Worm (Caenorhabditis elegans) whole organism, L2 larva: Measurements from ENCODE around the gene F38B6.4.

Source experiments
- C34F6.9 ChIP-seq: fragments of 150-350 bp; optimal IDR thresholded peaks from 2 replicates; lab custom pipeline; 2014; ENCODE audit warnings: missing biosample characterization, missing genetic modification characterization
- F13H6.1 ChIP-seq: sonication (generic microtip); optimal IDR thresholded peaks from 2 replicates; lab custom pipeline; 2016; ENCODE audit warnings: missing genetic modification characterization, missing compliant biosample characterization
- R02D3.7 ChIP-seq: fragments of 150-350 bp; optimal IDR thresholded peaks from 2 replicates; lab custom pipeline; 2014; ENCODE audit warnings: missing biosample characterization, missing genetic modification characterization
- Y55F3AM.14 ChIP-seq: fragments of 200-800 bp; sonication (Bioruptor generic); optimal IDR thresholded peaks from 2 replicates; lab custom pipeline; 2018; ENCODE audit warnings: mild to moderate bottlenecking, missing genetic modification characterization, missing compliant biosample characterization
- ZK546.5 ChIP-seq: sonication (generic microtip); optimal IDR thresholded peaks from 2 replicates; lab custom pipeline; 2017; ENCODE audit warnings: missing biosample characterization, missing genetic modification characterization
- alr-1 ChIP-seq: fragments of 150-350 bp; optimal IDR thresholded peaks from 2 replicates; lab custom pipeline; 2014; ENCODE audit warnings: missing biosample characterization, missing genetic modification characterization
- ama-1 ChIP-seq: fragments of 150-350 bp; optimal IDR thresholded peaks from 2 replicates; lab custom pipeline; 2018; ENCODE audit warnings: inconsistent platforms
- ceh-16 ChIP-seq: fragments of 150-350 bp; optimal IDR thresholded peaks from 2 replicates; lab custom pipeline; 2014; ENCODE audit warnings: missing biosample characterization, missing genetic modification characterization
- crh-2 ChIP-seq: sonication (generic microtip); optimal IDR thresholded peaks from 2 replicates; lab custom pipeline; 2017; ENCODE audit warnings: missing biosample characterization, missing genetic modification characterization
- dmd-4 ChIP-seq: sonication (generic microtip); optimal IDR thresholded peaks from 2 replicates; lab custom pipeline; 2017; ENCODE audit warnings: missing biosample characterization, missing genetic modification characterization
- egl-27 ChIP-seq: sonication (generic microtip); optimal IDR thresholded peaks from 3 replicates; lab custom pipeline; 2017; ENCODE audit warnings: missing biosample characterization, missing genetic modification reagents, missing genetic modification characterization
- elt-1 ChIP-seq: fragments of 150-350 bp; optimal IDR thresholded peaks from 2 replicates; lab custom pipeline; 2014; ENCODE audit warnings: missing biosample characterization, missing genetic modification characterization
- fos-1 ChIP-seq: fragments of 150-350 bp; optimal IDR thresholded peaks from 2 replicates; lab custom pipeline; 2014; ENCODE audit warnings: missing biosample characterization, missing genetic modification characterization
- gmeb-1 ChIP-seq: fragments of 150-350 bp; optimal IDR thresholded peaks from 2 replicates; lab custom pipeline; 2014; ENCODE audit warnings: missing biosample characterization, missing genetic modification characterization
- lin-11 ChIP-seq: fragments of 150-350 bp; sonication (generic microtip); optimal IDR thresholded peaks from 2 replicates; lab custom pipeline; 2014; ENCODE audit warnings: missing biosample characterization, missing genetic modification characterization, inconsistent platforms, mixed read lengths
- lin-13 ChIP-seq: fragments of 150-350 bp; optimal IDR thresholded peaks from 2 replicates; lab custom pipeline; 2014; ENCODE audit warnings: missing biosample characterization, missing genetic modification reagents, missing genetic modification characterization
- lin-39 ChIP-seq: fragments of 150-350 bp; optimal IDR thresholded peaks from 2 replicates; lab custom pipeline; 2014; ENCODE audit warnings: missing biosample characterization, missing genetic modification reagents, missing genetic modification characterization
- lsy-2 ChIP-seq, 2 experiments: fragments of 150-350 bp in 1 of 2; sonication (generic microtip) in 1 of 2; optimal IDR thresholded peaks; 2 replicates each; lab custom pipeline; 2014 to 2017; ENCODE audit warnings: missing biosample characterization in 2 of 2, missing genetic modification characterization in 2 of 2
- mab-5 ChIP-seq: fragments of 150-350 bp; optimal IDR thresholded peaks from 2 replicates; lab custom pipeline; 2014; ENCODE audit warnings: missing biosample characterization, missing genetic modification characterization
- mdl-1 ChIP-seq, 2 experiments: fragments of 150-350 bp in 1 of 2; sonication (generic microtip) in 1 of 2; optimal IDR thresholded peaks; 2 replicates each; lab custom pipeline; 2017; ENCODE audit warnings: missing biosample characterization in 2 of 2, missing genetic modification characterization in 2 of 2
- nhr-21 ChIP-seq: fragments of 150-350 bp; optimal IDR thresholded peaks from 2 replicates; lab custom pipeline; 2014; ENCODE audit warnings: missing biosample characterization, missing genetic modification characterization
- nhr-23 ChIP-seq: fragments of 150-350 bp; optimal IDR thresholded peaks from 2 replicates; lab custom pipeline; 2014; ENCODE audit warnings: missing biosample characterization, missing genetic modification reagents, missing genetic modification characterization
- nhr-237 ChIP-seq: fragments of 150-350 bp; optimal IDR thresholded peaks from 2 replicates; lab custom pipeline; 2014; ENCODE audit warnings: missing biosample characterization, missing genetic modification characterization
- peb-1 ChIP-seq: fragments of 150-350 bp; optimal IDR thresholded peaks from 2 replicates; lab custom pipeline; 2014; ENCODE audit warnings: missing biosample characterization, missing genetic modification characterization
- sem-4 ChIP-seq: fragments of 150-350 bp; optimal IDR thresholded peaks from 2 replicates; lab custom pipeline; 2014; ENCODE audit warnings: missing biosample characterization, missing genetic modification reagents, missing genetic modification characterization
- sma-9 ChIP-seq, 2 experiments: fragments of 150-350 bp in 1 of 2; sonication (generic microtip) in 1 of 2; optimal IDR thresholded peaks; 2 replicates each; lab custom pipeline; 2014 to 2016; ENCODE audit warnings: missing genetic modification characterization in 2 of 2, mild to moderate bottlenecking in 1 of 2, missing biosample characterization in 1 of 2, missing compliant biosample characterization in 1 of 2, missing genetic modification reagents in 1 of 2, moderate library complexity in 1 of 2
- snpc-4 ChIP-seq: fragments of 150-350 bp; optimal IDR thresholded peaks from 2 replicates; lab custom pipeline; 2014; ENCODE audit warnings: missing biosample characterization, missing genetic modification characterization
- unc-39 ChIP-seq: fragments of 150-350 bp; optimal IDR thresholded peaks from 2 replicates; lab custom pipeline; 2014; ENCODE audit warnings: missing biosample characterization, missing genetic modification characterization
- unc-55 ChIP-seq: fragments of 150-350 bp; sonication (generic microtip); optimal IDR thresholded peaks from 3 replicates; lab custom pipeline; 2014; ENCODE audit warnings: missing biosample characterization, missing genetic modification reagents, missing genetic modification characterization
- zag-1 ChIP-seq: fragments of 150-350 bp; optimal IDR thresholded peaks from 2 replicates; lab custom pipeline; 2014; ENCODE audit warnings: missing biosample characterization, missing genetic modification characterization
- ztf-1 ChIP-seq: fragments of 200-800 bp; sonication (Bioruptor generic); conservative IDR thresholded peaks from 2 replicates; pipeline ENCODE4 v1.3.6; 2022; ENCODE audit warnings: missing genetic modification characterization, missing compliant biosample characterization
- ztf-11 ChIP-seq: sonication (generic microtip); optimal IDR thresholded peaks from 2 replicates; lab custom pipeline; 2017; ENCODE audit warnings: missing biosample characterization, missing genetic modification characterization
- ztf-4 ChIP-seq: fragments of 150-350 bp; optimal IDR thresholded peaks from 2 replicates; lab custom pipeline; 2014; ENCODE audit warnings: missing biosample characterization, missing genetic modification characterization

Gene F38B6.4

DNA sequence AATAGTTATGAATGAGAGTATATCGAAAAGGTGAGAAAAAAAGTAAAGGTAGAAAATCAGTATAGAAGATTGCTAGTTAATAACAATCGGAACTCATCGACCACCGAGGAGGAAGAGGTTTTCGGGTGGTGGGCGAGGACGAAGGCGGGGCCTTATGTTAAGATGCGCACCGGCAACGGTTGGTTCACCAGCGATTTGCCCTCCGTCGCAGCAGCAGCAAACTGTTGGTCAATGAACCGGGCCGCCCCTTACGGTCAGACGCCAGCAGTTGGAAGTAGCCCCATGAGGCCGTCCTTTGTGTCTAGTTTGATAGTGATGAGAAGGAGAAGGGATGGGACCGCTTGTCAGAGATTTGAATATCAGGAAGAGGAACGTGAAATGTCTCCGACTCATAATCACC, 5.8 kb upstream of the F38B6.4 start, which contains the start of gene nhr-137:
Gene nhr-137 (minus strand): TSS at position 101 of the 400 bp plus-strand sequence.
- TF ChIP-seq lin-11 (tag; lab: Kevin White, UChicago): no peak
- no peak for TF ChIP-seq gmeb-1 (tag; lab: Kevin White, UChicago)
- TF ChIP-seq lsy-2 (tag; optimal IDR thresholded peaks at IDR 0.05; lab: Kevin White, UChicago): no peak
- no peak for TF ChIP-seq egl-27 (tag; lab: Kevin White, UChicago)
- TF ChIP-seq F13H6.1 (tag; lab: Kevin White, UChicago): no peak
- no peak for TF ChIP-seq R02D3.7
- TF ChIP-seq crh-2 (tag; lab: Kevin White, UChicago): no peak

DNA sequence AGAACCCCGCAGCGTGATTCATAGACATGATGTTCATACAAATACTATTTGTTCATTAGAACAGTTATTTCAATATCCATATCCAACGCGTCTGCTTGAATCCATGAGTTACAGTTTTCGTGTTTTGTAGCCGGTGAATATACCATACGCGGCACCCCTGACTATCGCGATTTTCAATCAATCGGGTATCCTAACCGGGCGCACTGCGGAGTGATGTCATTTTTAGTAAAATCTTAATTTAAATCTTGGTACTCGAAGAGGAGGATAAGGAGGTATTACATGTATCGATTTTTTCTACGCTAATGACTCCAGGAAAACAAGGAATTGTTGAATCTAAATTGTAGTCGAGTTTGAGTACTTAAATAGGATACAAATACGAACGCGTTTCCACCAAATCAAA, 5.3 kb upstream of the F38B6.4 start:
- TF ChIP-seq unc-39 (tag; lab: Kevin White, UChicago) (no peak), ZK546.5 (tag; lab: Kevin White, UChicago) (no peak), ztf-11 (tag; lab: Kevin White, UChicago) (no peak), C34F6.9 (tag; lab: Kevin White, UChicago) (no peak), ceh-16 (tag; lab: Kevin White, UChicago) (peak; percentile 85), dmd-4 (tag; lab: Kevin White, UChicago) (no peak), lin-39 (tag; lab: Kevin White, UChicago) (no peak), mab-5 (tag; lab: Kevin White, UChicago) (no peak), egl-27 (tag; lab: Kevin White, UChicago) (no peak), ztf-4 (tag; lab: Kevin White, UChicago) (no peak), ztf-1 (GFP tag; lab: Robert Waterston, UW) (no peak), nhr-23 (tag; lab: Kevin White, UChicago) (no peak), peb-1 (tag; lab: Kevin White, UChicago) (no peak), ama-1 (no peak), nhr-237 (tag; lab: Kevin White, UChicago) (no peak), fos-1 (no peak), elt-1 (tag; lab: Kevin White, UChicago) (peak; percentile 25), nhr-21 (tag; lab: Kevin White, UChicago) (no peak), sma-9 (GFP tag; optimal IDR thresholded peaks at IDR 0.05; lab: Kevin White, UChicago) (peak; percentile 56), sma-9 (tag; optimal IDR thresholded peaks at IDR 0.05; lab: Kevin White, UChicago) (no peak), mdl-1 (tag; optimal IDR thresholded peaks at IDR 0.05; lab: Kevin White, UChicago) (no peak), lin-13 (GFP tag; lab: Kevin White, UChicago) (no peak), unc-55 (GFP tag; lab: Kevin White, UChicago) (no peak), gmeb-1 (tag; lab: Kevin White, UChicago) (no peak)

ce11 chrX:6671717-6672116, 3.0 kb upstream of the F38B6.4 start:
- TF ChIP-seq R02D3.7: no peak
- TF ChIP-seq sma-9 (GFP tag; optimal IDR thresholded peaks at IDR 0.05; lab: Kevin White, UChicago): peak; percentile 21
- no peak for TF ChIP-seq sma-9 (tag; optimal IDR thresholded peaks at IDR 0.05; lab: Kevin White, UChicago)
- peak; percentile 32 for TF ChIP-seq elt-1 (tag; lab: Kevin White, UChicago)
- TF ChIP-seq ceh-16 (tag; lab: Kevin White, UChicago): peak; percentile 57

ce11 chrX:6672519-6672918, 2.1 kb upstream of the F38B6.4 start, which contains the start of gene col-172:
Gene col-172, plus strand, starts transcription at chrX:6672819.
- no peak for TF ChIP-seq snpc-4 (tag; lab: Kevin White, UChicago)
- TF ChIP-seq zag-1 (tag; lab: Kevin White, UChicago): no peak
- no peak for TF ChIP-seq C34F6.9 (tag; lab: Kevin White, UChicago)
- no peak for TF ChIP-seq unc-39 (tag; lab: Kevin White, UChicago)
- no peak for TF ChIP-seq lin-39 (tag; lab: Kevin White, UChicago)

ce11 chrX:6682683-6683082, 8.0 kb downstream of the F38B6.4 start, which contains the start of gene F38B6.8:
Gene F38B6.8, minus strand, starts transcription at chrX:6682783.
- TF ChIP-seq mab-5 (tag; lab: Kevin White, UChicago) (no peak), ztf-11 (tag; lab: Kevin White, UChicago) (no peak), ztf-1 (GFP tag; lab: Robert Waterston, UW) (no peak), fos-1 (no peak), sem-4 (no peak), unc-55 (GFP tag; lab: Kevin White, UChicago) (no peak), ama-1 (no peak), Y55F3AM.14 (GFP tag; lab: Kevin White, UChicago) (no peak), C34F6.9 (tag; lab: Kevin White, UChicago) (no peak), alr-1 (tag; lab: Kevin White, UChicago) (no peak), elt-1 (tag; lab: Kevin White, UChicago) (no peak)
- TF ChIP-seq, all 48 proteins: peak for 0
